Fruit fly (Drosophila melanogaster) whole organism, embryonic: ENCODE results near the gene CG8128.
A peak's percentile ranks its signal among the peaks of the same experiment; 100 is the strongest.

Experiments
- CG10267 ChIP-seq: fragments of 200-800 bp; sonication (Bioruptor generic); optimal IDR thresholded peaks from 2 replicates; lab custom pipeline; 2018; ENCODE audit warnings: missing biosample characterization, mild to moderate bottlenecking, missing genetic modification characterization, moderate library complexity
- CG10321 ChIP-seq: fragments of 200-800 bp; sonication (Bioruptor generic); IDR thresholded peaks from 2 replicates; pipeline ENCODE4 v1.3.6; 2022; ENCODE audit warnings: missing biosample characterization, missing genetic modification characterization
- CG10431 ChIP-seq: fragments of 200-800 bp; sonication (Bioruptor generic); optimal IDR thresholded peaks from 3 replicates; lab custom pipeline; 2018; ENCODE audit warnings: missing biosample characterization, mild to moderate bottlenecking, missing genetic modification characterization
- CG10462 ChIP-seq: fragments of 200-800 bp; sonication (Bioruptor generic); optimal IDR thresholded peaks from 2 replicates; lab custom pipeline; 2016; ENCODE audit warnings: missing biosample characterization, missing genetic modification characterization
- CG11093 ChIP-seq: fragments of 200-800 bp; sonication (Bioruptor generic); IDR thresholded peaks from 3 replicates; pipeline ENCODE4 v1.3.6; 2022; ENCODE audit warnings: missing biosample characterization, missing genetic modification characterization
- CG11696 ChIP-seq: fragments of 200-800 bp; sonication (Bioruptor generic); IDR thresholded peaks from 2 replicates; pipeline ENCODE4 v1.3.6; 2022; ENCODE audit warnings: missing biosample characterization, missing genetic modification characterization
- CG11723 ChIP-seq: fragments of 200-800 bp; sonication (Bioruptor generic); optimal IDR thresholded peaks from 2 replicates; lab custom pipeline; 2017; ENCODE audit warnings: missing biosample characterization, mild to moderate bottlenecking, missing genetic modification characterization
- CG12659 ChIP-seq: fragments of 200-800 bp; sonication (Bioruptor generic); optimal IDR thresholded peaks from 3 replicates; lab custom pipeline; 2017; ENCODE audit warnings: mild to moderate bottlenecking, missing biosample characterization, missing genetic modification reagents, missing genetic modification characterization
- CG1529 ChIP-seq: fragments of 200-800 bp; sonication (Bioruptor generic); optimal IDR thresholded peaks from 3 replicates; lab custom pipeline; 2018; ENCODE audit warnings: missing biosample characterization, missing genetic modification characterization
- CG15601 ChIP-seq: fragments of 200-800 bp; sonication (Bioruptor generic); optimal IDR thresholded peaks from 3 replicates; lab custom pipeline; 2019; ENCODE audit warnings: missing biosample characterization, mild to moderate bottlenecking, missing genetic modification characterization, moderate library complexity
- CG1647 ChIP-seq: fragments of 200-800 bp; sonication (Bioruptor generic); optimal IDR thresholded peaks from 3 replicates; lab custom pipeline; 2016; ENCODE audit warnings: missing biosample characterization, missing genetic modification characterization
- CG16813 ChIP-seq: fragments of 200-800 bp; sonication (Bioruptor generic); IDR thresholded peaks from 3 replicates; pipeline ENCODE4 v1.3.6; 2022; ENCODE audit warnings: missing biosample characterization, missing genetic modification characterization; ENCODE audit not compliant: partially characterized antibody
- CG17385 ChIP-seq: fragments of 200-800 bp; sonication (Bioruptor generic); optimal IDR thresholded peaks from 3 replicates; lab custom pipeline; 2018; ENCODE audit warnings: missing biosample characterization, mild to moderate bottlenecking, missing genetic modification characterization
- CG30431 ChIP-seq: fragments of 200-800 bp; sonication (Bioruptor generic); optimal IDR thresholded peaks from 2 replicates; lab custom pipeline; 2017; ENCODE audit warnings: missing biosample characterization, missing genetic modification characterization
- CG31224 ChIP-seq: fragments of 200-800 bp; sonication (Bioruptor generic); IDR thresholded peaks from 2 replicates; pipeline ENCODE4 v1.3.6; 2022; ENCODE audit warnings: missing biosample characterization, missing genetic modification characterization
- CG31388 ChIP-seq: fragments of 200-800 bp; sonication (Bioruptor generic); optimal IDR thresholded peaks from 2 replicates; lab custom pipeline; 2016; ENCODE audit warnings: missing biosample characterization, missing genetic modification characterization
- CG32532 ChIP-seq: fragments of 200-800 bp; sonication (Bioruptor generic); IDR thresholded peaks from 2 replicates; pipeline ENCODE4 v1.3.6; 2022; ENCODE audit warnings: missing biosample characterization, missing genetic modification characterization
- CG3407 ChIP-seq: fragments of 200-800 bp; sonication (Bioruptor generic); optimal IDR thresholded peaks from 2 replicates; lab custom pipeline; 2018; ENCODE audit warnings: missing biosample characterization, mild to moderate bottlenecking, missing genetic modification characterization
- CG34224 ChIP-seq: fragments of 200-800 bp; sonication (Bioruptor generic); IDR thresholded peaks from 3 replicates; pipeline ENCODE4 v1.3.6; 2022; ENCODE audit warnings: missing biosample characterization, missing genetic modification characterization; ENCODE audit not compliant: partially characterized antibody
- CG34376 ChIP-seq: fragments of 200-800 bp; sonication (Bioruptor generic); optimal IDR thresholded peaks from 2 replicates; lab custom pipeline; 2018; ENCODE audit warnings: missing biosample characterization, mild to moderate bottlenecking, missing genetic modification characterization
- CG4282 ChIP-seq: fragments of 200-800 bp; sonication (Bioruptor generic); optimal IDR thresholded peaks from 2 replicates; lab custom pipeline; 2016; ENCODE audit warnings: missing biosample characterization, missing genetic modification characterization
- CG6689 ChIP-seq: fragments of 200-800 bp; sonication (Bioruptor generic); IDR thresholded peaks from 2 replicates; pipeline ENCODE4 v1.3.6; 2022; ENCODE audit warnings: missing biosample characterization, missing genetic modification characterization
- CG7271 ChIP-seq: fragments of 200-800 bp; sonication (Bioruptor generic); optimal IDR thresholded peaks from 2 replicates; lab custom pipeline; 2018; ENCODE audit warnings: missing biosample characterization, mild to moderate bottlenecking, missing genetic modification characterization, moderate library complexity
- CG9437 ChIP-seq: fragments of 200-800 bp; sonication (Bioruptor generic); optimal IDR thresholded peaks from 2 replicates; lab custom pipeline; 2018; ENCODE audit warnings: missing biosample characterization, mild to moderate bottlenecking, missing genetic modification characterization
- CG9727 ChIP-seq: fragments of 200-800 bp; sonication (Bioruptor generic); optimal IDR thresholded peaks from 3 replicates; lab custom pipeline; 2017; ENCODE audit warnings: missing biosample characterization, mild to moderate bottlenecking, missing genetic modification characterization
- CG9817 ChIP-seq: fragments of 200-800 bp; sonication (Bioruptor generic); optimal IDR thresholded peaks from 2 replicates; lab custom pipeline; 2018; ENCODE audit warnings: missing biosample characterization, mild to moderate bottlenecking, missing genetic modification characterization, moderate library complexity
- Drgx ChIP-seq: fragments of 200-800 bp; sonication (Bioruptor generic); IDR thresholded peaks from 2 replicates; pipeline ENCODE4 v1.3.6; 2022; ENCODE audit warnings: missing biosample characterization, missing genetic modification characterization
- HmgZ ChIP-seq: fragments of 200-800 bp; sonication (Bioruptor generic); optimal IDR thresholded peaks from 2 replicates; lab custom pipeline; 2018; ENCODE audit warnings: missing biosample characterization, mild to moderate bottlenecking, missing genetic modification characterization
- Jarid2 ChIP-seq: fragments of 200-800 bp; sonication (Bioruptor generic); optimal IDR thresholded peaks from 3 replicates; lab custom pipeline; 2017; ENCODE audit warnings: mild to moderate bottlenecking, missing biosample characterization, missing genetic modification reagents, missing genetic modification characterization
- MBD-R2 ChIP-seq: fragments of 200-800 bp; sonication (Bioruptor generic); IDR thresholded peaks from 2 replicates; pipeline ENCODE4 v1.3.6; 2022; ENCODE audit warnings: missing biosample characterization, missing genetic modification characterization
- NfI ChIP-seq: fragments of 200-800 bp; sonication (Bioruptor generic); optimal IDR thresholded peaks from 3 replicates; lab custom pipeline; 2018; ENCODE audit warnings: missing biosample characterization, mild to moderate bottlenecking, missing genetic modification characterization, moderate library complexity
- Side ChIP-seq: fragments of 200-800 bp; sonication (Bioruptor generic); optimal IDR thresholded peaks from 2 replicates; lab custom pipeline; 2016; ENCODE audit warnings: missing biosample characterization, missing genetic modification characterization
- Sry-δ ChIP-seq: fragments of 200-800 bp; sonication (Bioruptor generic); optimal IDR thresholded peaks from 2 replicates; lab custom pipeline; 2016; ENCODE audit warnings: missing biosample characterization, missing genetic modification characterization
- Ssrp ChIP-seq: fragments of 200-800 bp; sonication (Bioruptor generic); optimal IDR thresholded peaks from 2 replicates; lab custom pipeline; 2018; ENCODE audit warnings: missing biosample characterization, mild to moderate bottlenecking, missing genetic modification characterization, moderate library complexity
- Stat92E ChIP-seq, 3 experiments: fragments of >200 bp in 2 of 3; fragments of 200-800 bp in 1 of 3; sonication (Bioruptor generic) in 1 of 3; optimal IDR thresholded peaks; 2 replicates each; lab custom pipeline; 2017 to 2019; ENCODE audit warnings: missing biosample characterization in 3 of 3, missing genetic modification characterization in 3 of 3, mild to moderate bottlenecking in 1 of 3, moderate library complexity in 1 of 3
- Usf ChIP-seq: fragments of 200-800 bp; sonication (Bioruptor generic); optimal IDR thresholded peaks from 2 replicates; lab custom pipeline; 2017; ENCODE audit warnings: missing genotype, missing biosample characterization, missing genetic modification characterization
- Xrp1 ChIP-seq: fragments of 200-800 bp; sonication (Bioruptor generic); IDR thresholded peaks from 2 replicates; pipeline ENCODE4 v1.3.6; 2022; ENCODE audit warnings: missing biosample characterization, missing genetic modification characterization
- YL-1 ChIP-seq: fragments of 200-800 bp; sonication (Bioruptor generic); optimal IDR thresholded peaks from 3 replicates; lab custom pipeline; 2017; ENCODE audit warnings: missing biosample characterization, mild to moderate bottlenecking, missing genetic modification characterization
- ac ChIP-seq: fragments of 200-800 bp; sonication (Bioruptor generic); optimal IDR thresholded peaks from 3 replicates; lab custom pipeline; 2017; ENCODE audit warnings: missing biosample characterization, mild to moderate bottlenecking, missing genetic modification characterization
- crp ChIP-seq, 2 experiments: fragments of 200-800 bp; sonication (Bioruptor generic); optimal IDR thresholded peaks; 2 replicates in 1 of 2; 3 replicates in 1 of 2; lab custom pipeline; 2017; ENCODE audit warnings: missing biosample characterization in 2 of 2, missing genetic modification characterization in 2 of 2, mild to moderate bottlenecking in 1 of 2, moderate library complexity in 1 of 2
- danr ChIP-seq: fragments of 200-800 bp; sonication (Bioruptor generic); IDR thresholded peaks from 2 replicates; pipeline ENCODE4 v1.3.6; 2022; ENCODE audit warnings: missing biosample characterization, missing genetic modification characterization
- eyg ChIP-seq: fragments of 200-800 bp; sonication (Bioruptor generic); optimal IDR thresholded peaks from 3 replicates; lab custom pipeline; 2016; ENCODE audit warnings: missing biosample characterization, missing genetic modification characterization
- fru ChIP-seq: fragments of >200 bp; optimal IDR thresholded peaks from 2 replicates; lab custom pipeline; 2017
- gce ChIP-seq: fragments of 200-800 bp; sonication (Bioruptor generic); IDR thresholded peaks from 3 replicates; pipeline ENCODE4 v1.3.6; 2022; ENCODE audit warnings: missing biosample characterization, missing genetic modification characterization
- mirr ChIP-seq: fragments of 200-800 bp; sonication (Bioruptor generic); optimal IDR thresholded peaks from 3 replicates; lab custom pipeline; 2018; ENCODE audit warnings: missing biosample characterization, mild to moderate bottlenecking, missing genetic modification characterization
- nerfin-2 ChIP-seq: fragments of 200-800 bp; sonication (Bioruptor generic); IDR thresholded peaks from 2 replicates; pipeline ENCODE4 v1.3.6; 2022; ENCODE audit warnings: missing biosample characterization, missing genetic modification characterization; ENCODE audit not compliant: partially characterized antibody
- nmo ChIP-seq: fragments of 200-800 bp; sonication (Bioruptor generic); optimal IDR thresholded peaks from 2 replicates; lab custom pipeline; 2018; ENCODE audit warnings: missing biosample characterization, mild to moderate bottlenecking, missing genetic modification characterization, moderate library complexity
- org-1 ChIP-seq: fragments of 200-800 bp; sonication (Bioruptor generic); optimal IDR thresholded peaks from 2 replicates; lab custom pipeline; 2017; ENCODE audit warnings: missing biosample characterization, missing genetic modification characterization
- scrt ChIP-seq: fragments of 200-800 bp; sonication (Bioruptor generic); optimal IDR thresholded peaks from 2 replicates; lab custom pipeline; 2018; ENCODE audit warnings: missing biosample characterization, mild to moderate bottlenecking, missing genetic modification characterization, moderate library complexity
- sob ChIP-seq: fragments of 200-800 bp; sonication (Bioruptor generic); IDR thresholded peaks from 2 replicates; pipeline ENCODE4 v1.3.6; 2022; ENCODE audit warnings: missing biosample characterization, missing genetic modification characterization
- ssp ChIP-seq: fragments of 200-800 bp; sonication (Bioruptor generic); IDR thresholded peaks from 2 replicates; pipeline ENCODE4 v1.3.6; 2022; ENCODE audit warnings: missing biosample characterization, missing genetic modification characterization

The CG8128 gene

dm6 chrX:15733995-15734394 lies 36.7 kb downstream of the CG8128 start, which contains the start of the genes CG12379 and MagR (continued):
- TF ChIP-seq CG17385 (GFP tag; lab: Kevin White, UChicago) (peak; percentile 61), Drgx (GFP tag; lab: Robert Waterston, UW) (no peak), CG10431 (GFP tag; lab: Kevin White, UChicago) (no peak), danr (GFP tag; lab: Robert Waterston, UW) (0 out of 2 replicates have a peak, but pooled peaks have one; percentile 15), CG9437 (GFP tag; lab: Kevin White, UChicago) (peak; percentile 16), ssp (GFP tag; lab: Robert Waterston, UW) (0 out of 2 replicates have a peak, but pooled peaks have one; percentile 46), sob (GFP tag; lab: Robert Waterston, UW) (peak; percentile 58), CG9817 (peak; percentile 73), Side (peak; percentile 62), CG10462 (GFP tag; lab: Kevin White, UChicago) (no peak), Stat92E (GFP tag; optimal IDR thresholded peaks at IDR 0.05; lab: Kevin White, UChicago) (no peak), CG11093 (GFP tag; lab: Robert Waterston, UW) (no peak), NfI (GFP tag; lab: Kevin White, UChicago) (peak; percentile 56), CG10267 (tag; lab: Kevin White, UChicago) (peak; percentile 52), CG10321 (GFP tag; lab: Robert Waterston, UW) (no peak), CG11696 (GFP tag; lab: Robert Waterston, UW) (no peak), CG11723 (GFP tag; lab: Kevin White, UChicago) (no peak), CG31388 (GFP tag; lab: Kevin White, UChicago) (no peak), CG15601 (tag; lab: Kevin White, UChicago) (no peak), CG3407 (no peak), gce (GFP tag; lab: Robert Waterston, UW) (no peak), CG9727 (GFP tag; lab: Kevin White, UChicago) (peak; percentile 64), CG1529 (no peak), org-1 (no peak), Sry-δ (GFP tag; lab: Kevin White, UChicago) (peak; percentile 85), MBD-R2 (GFP tag; lab: Robert Waterston, UW) (peak; percentile 48; the same call in 1 of the 2 replicates), CG6689 (GFP tag; lab: Robert Waterston, UW) (peak; percentile 28; the same call in 1 of the 2 replicates), mirr (GFP tag; lab: Kevin White, UChicago) (peak; percentile 24), Jarid2 (no peak), CG30431 (GFP tag; lab: Kevin White, UChicago) (no peak), CG12659 (peak; percentile 71), HmgZ (tag; lab: Kevin White, UChicago) (peak; percentile 42), ac (GFP tag; lab: Kevin White, UChicago) (no peak), Usf (GFP tag; lab: Kevin White, UChicago) (peak; percentile 22), nmo (peak; percentile 80), Xrp1 (GFP tag; lab: Robert Waterston, UW) (peak; percentile 35; the same call in 1 of the 2 replicates), CG1647 (GFP tag; lab: Kevin White, UChicago) (peak; percentile 45), CG31224 (GFP tag; lab: Robert Waterston, UW) (peak; percentile 49; the same call in 1 of the 2 replicates), nerfin-2 (peak; percentile 62), CG32532 (GFP tag; lab: Robert Waterston, UW) (peak; percentile 46; the same call in 1 of the 2 replicates), scrt (GFP tag; lab: Kevin White, UChicago) (no peak), CG16813 (peak; percentile 87), YL-1 (GFP tag; lab: Kevin White, UChicago) (peak; percentile 20), CG34224 (GFP tag; lab: Robert Waterston, UW) (peak; percentile 71), fru (lab: Kevin White, UChicago) (no peak), CG34376 (GFP tag; lab: Kevin White, UChicago) (peak; percentile 77), Ssrp (tag; lab: Kevin White, UChicago) (peak; percentile 44), CG4282 (no peak), CG7271 (tag; lab: Kevin White, UChicago) (no peak), crp (GFP tag; optimal IDR thresholded peaks at IDR 0.05; lab: Kevin White, UChicago) (peak; percentile 25 to 82), eyg (GFP tag; lab: Kevin White, UChicago) (no peak)
